Fruit fly (Drosophila melanogaster) whole organism, embryonic: ENCODE results near the gene Rbf.

Experiments
- CG12769 ChIP-seq: fragments of 200-800 bp; sonication (Bioruptor generic); optimal IDR thresholded peaks from 2 replicates; lab custom pipeline; 2019; ENCODE audit warnings: missing biosample characterization, mild to moderate bottlenecking, missing genetic modification characterization, moderate library complexity
- CG15269 ChIP-seq: fragments of 200-800 bp; sonication (Bioruptor generic); optimal IDR thresholded peaks from 2 replicates; lab custom pipeline; 2018; ENCODE audit warnings: missing biosample characterization, mild to moderate bottlenecking, missing genetic modification characterization, moderate library complexity
- CG18599 ChIP-seq: fragments of 200-800 bp; sonication (Bioruptor generic); optimal IDR thresholded peaks from 3 replicates; lab custom pipeline; 2017; ENCODE audit warnings: missing biosample characterization, missing genetic modification characterization, mild to moderate bottlenecking, moderate library complexity, missing genetic modification reagents
- CG3847 ChIP-seq: fragments of 200-800 bp; sonication (Bioruptor generic); IDR thresholded peaks from 2 replicates; pipeline ENCODE4 v1.3.6; 2022; ENCODE audit warnings: missing biosample characterization, missing genetic modification characterization
- Dfd ChIP-seq, 2 experiments: fragments of >200 bp; optimal IDR thresholded peaks; 2 replicates each; lab custom pipeline; 2017; ENCODE audit warnings: missing biosample characterization in 2 of 2, missing genetic modification characterization in 2 of 2
- Eip74EF ChIP-seq, 2 experiments: fragments of 200-800 bp in 1 of 2; fragments of >200 bp in 1 of 2; sonication (Bioruptor generic) in 1 of 2; optimal IDR thresholded peaks; 2 replicates each; lab custom pipeline; 2017 to 2019; ENCODE audit warnings: missing biosample characterization in 2 of 2, missing genetic modification characterization in 2 of 2, mild to moderate bottlenecking in 1 of 2, moderate library complexity in 1 of 2
- Gug ChIP-seq: fragments of 200-800 bp; sonication (Bioruptor generic); IDR thresholded peaks from 4 replicates; pipeline ENCODE4 v1.3.6; 2022; ENCODE audit warnings: missing biosample characterization, missing genetic modification characterization
- Neu2 ChIP-seq: fragments of 200-800 bp; sonication (Bioruptor generic); optimal IDR thresholded peaks from 3 replicates; lab custom pipeline; 2016; ENCODE audit warnings: missing biosample characterization, missing genetic modification characterization, borderline replicate concordance
- Spps ChIP-seq: fragments of 200-800 bp; sonication (Bioruptor generic); optimal IDR thresholded peaks from 2 replicates; lab custom pipeline; 2018; ENCODE audit warnings: missing biosample characterization, mild to moderate bottlenecking, missing genetic modification characterization
- Stat92E ChIP-seq, 3 experiments: fragments of >200 bp in 2 of 3; fragments of 200-800 bp in 1 of 3; sonication (Bioruptor generic) in 1 of 3; optimal IDR thresholded peaks; 2 replicates each; lab custom pipeline; 2017 to 2019; ENCODE audit warnings: missing biosample characterization in 3 of 3, missing genetic modification characterization in 3 of 3, mild to moderate bottlenecking in 1 of 3, moderate library complexity in 1 of 3
- hb ChIP-seq: fragments of 200-800 bp; sonication (Bioruptor generic); IDR thresholded peaks from 3 replicates; pipeline ENCODE4 v1.3.6; 2022; ENCODE audit warnings: missing biosample characterization, missing genetic modification characterization; ENCODE audit not compliant: partially characterized antibody
- psq ChIP-seq: fragments of 200-800 bp; sonication (Bioruptor generic); optimal IDR thresholded peaks from 2 replicates; lab custom pipeline; 2017; ENCODE audit warnings: missing biosample characterization, missing genetic modification characterization
- wek ChIP-seq: fragments of 200-800 bp; sonication (Bioruptor generic); optimal IDR thresholded peaks from 3 replicates; lab custom pipeline; 2018; ENCODE audit warnings: missing biosample characterization, mild to moderate bottlenecking, missing genetic modification characterization, moderate library complexity
- wor ChIP-seq: fragments of 200-800 bp; sonication (Bioruptor generic); IDR thresholded peaks from 2 replicates; pipeline ENCODE4 v1.3.6; 2022; ENCODE audit warnings: missing biosample characterization, missing genetic modification characterization

dm6 chrX:750047-750446 is 51.2 kb downstream of the Rbf start, which contains the start of gene CG5254:
- TF ChIP-seq CG3847 (no peak), CG15269 (tag; lab: Kevin White, UChicago) (no peak), hb (GFP tag; lab: Robert Waterston, UW) (no peak), psq (GFP tag; lab: Kevin White, UChicago) (no peak), wor (no peak), Neu2 (no peak), Stat92E (GFP tag; optimal IDR thresholded peaks at IDR 0.05; lab: Kevin White, UChicago) (no peak), Gug (no peak), Spps (tag; lab: Kevin White, UChicago) (no peak), Dfd (GFP tag; optimal IDR thresholded peaks at IDR 0.05; lab: Kevin White, UChicago) (no peak), CG18599 (GFP tag; lab: Kevin White, UChicago) (no peak), Eip74EF (GFP tag; optimal IDR thresholded peaks at IDR 0.05; lab: Kevin White, UChicago) (no peak), wek (GFP tag; lab: Kevin White, UChicago) (no peak), CG12769 (tag; lab: Kevin White, UChicago) (no peak)
